Fruit fly (Drosophila melanogaster) whole organism, embryonic: ENCODE measurements around the gene sll.

ENCODE experiments used
- Bgb ChIP-seq: fragments of 200-800 bp; sonication (Bioruptor generic); IDR thresholded peaks from 2 replicates; pipeline ENCODE4 v1.3.6; 2022; ENCODE audit warnings: missing biosample characterization, missing genetic modification characterization; ENCODE audit not compliant: partially characterized antibody
- C15 ChIP-seq: fragments of 200-800 bp; sonication (Bioruptor generic); IDR thresholded peaks from 3 replicates; pipeline ENCODE4 v1.3.6; 2022; ENCODE audit warnings: missing biosample characterization, missing genetic modification characterization
- CG10209 ChIP-seq: fragments of 200-800 bp; sonication (Bioruptor generic); optimal IDR thresholded peaks from 3 replicates; lab custom pipeline; 2017; ENCODE audit warnings: missing biosample characterization, mild to moderate bottlenecking, missing genetic modification characterization, missing genetic modification reagents
- CG11456 ChIP-seq: fragments of 200-800 bp; sonication (Bioruptor generic); IDR thresholded peaks from 3 replicates; pipeline ENCODE4 v1.3.6; 2022; ENCODE audit warnings: missing biosample characterization, missing genetic modification characterization
- CG12104 ChIP-seq: fragments of 200-800 bp; sonication (Bioruptor generic); optimal IDR thresholded peaks from 3 replicates; lab custom pipeline; 2016; ENCODE audit warnings: missing biosample characterization, missing genetic modification characterization
- CG12659 ChIP-seq: fragments of 200-800 bp; sonication (Bioruptor generic); optimal IDR thresholded peaks from 3 replicates; lab custom pipeline; 2017; ENCODE audit warnings: mild to moderate bottlenecking, missing biosample characterization, missing genetic modification reagents, missing genetic modification characterization
- CG12942 ChIP-seq: fragments of 200-800 bp; sonication (Bioruptor generic); optimal IDR thresholded peaks from 3 replicates; lab custom pipeline; 2016; ENCODE audit warnings: missing biosample characterization, missing genetic modification characterization
- CG13296 ChIP-seq: fragments of 200-800 bp; sonication (Bioruptor generic); optimal IDR thresholded peaks from 3 replicates; lab custom pipeline; 2018; ENCODE audit warnings: missing biosample characterization, mild to moderate bottlenecking, missing genetic modification characterization
- CG13894 ChIP-seq: fragments of 200-800 bp; sonication (Bioruptor generic); optimal IDR thresholded peaks from 3 replicates; lab custom pipeline; 2018; ENCODE audit warnings: missing biosample characterization, mild to moderate bottlenecking, missing genetic modification characterization, moderate library complexity
- CG14860 ChIP-seq: fragments of 200-800 bp; sonication (Bioruptor generic); IDR thresholded peaks from 3 replicates; pipeline ENCODE4 v1.3.6; 2022; ENCODE audit warnings: missing biosample characterization, missing genetic modification characterization; ENCODE audit not compliant: partially characterized antibody
- CG18599 ChIP-seq: fragments of 200-800 bp; sonication (Bioruptor generic); optimal IDR thresholded peaks from 3 replicates; lab custom pipeline; 2017; ENCODE audit warnings: missing biosample characterization, missing genetic modification characterization, mild to moderate bottlenecking, moderate library complexity, missing genetic modification reagents
- CG3065 ChIP-seq: fragments of 200-800 bp; sonication (Bioruptor generic); optimal IDR thresholded peaks from 2 replicates; lab custom pipeline; 2016; ENCODE audit warnings: missing biosample characterization, missing genetic modification characterization
- CG32767 ChIP-seq: fragments of 200-800 bp; sonication (Bioruptor generic); IDR thresholded peaks from 2 replicates; pipeline ENCODE4 v1.3.6; 2022; ENCODE audit warnings: missing biosample characterization, missing genetic modification characterization
- CG3407 ChIP-seq: fragments of 200-800 bp; sonication (Bioruptor generic); optimal IDR thresholded peaks from 2 replicates; lab custom pipeline; 2018; ENCODE audit warnings: missing biosample characterization, mild to moderate bottlenecking, missing genetic modification characterization
- CG4707 ChIP-seq: fragments of 200-800 bp; sonication (Bioruptor generic); optimal IDR thresholded peaks from 2 replicates; lab custom pipeline; 2018; ENCODE audit warnings: missing biosample characterization, mild to moderate bottlenecking, missing genetic modification characterization, moderate library complexity
- CG4730 ChIP-seq: fragments of 200-800 bp; sonication (Bioruptor generic); IDR thresholded peaks from 2 replicates; pipeline ENCODE4 v1.3.6; 2022; ENCODE audit warnings: missing biosample characterization, missing genetic modification characterization
- CG7786 ChIP-seq: fragments of 200-800 bp; sonication (Bioruptor generic); optimal IDR thresholded peaks from 2 replicates; lab custom pipeline; 2016; ENCODE audit warnings: missing biosample characterization, missing genetic modification characterization
- CG7963 ChIP-seq: fragments of 200-800 bp; sonication (Bioruptor generic); IDR thresholded peaks from 3 replicates; pipeline ENCODE4 v1.3.6; 2022; ENCODE audit warnings: missing biosample characterization, missing genetic modification characterization; ENCODE audit not compliant: partially characterized antibody
- CG9932 ChIP-seq: fragments of 200-800 bp; sonication (Bioruptor generic); IDR thresholded peaks from 2 replicates; pipeline ENCODE4 v1.3.6; 2022; ENCODE audit warnings: missing biosample characterization, missing genetic modification characterization
- Chrac-16 ChIP-seq: fragments of 200-800 bp; sonication (Bioruptor generic); optimal IDR thresholded peaks from 3 replicates; lab custom pipeline; 2016; ENCODE audit warnings: missing biosample characterization, missing genetic modification characterization
- CoRest ChIP-seq: fragments of 200-800 bp; sonication (Bioruptor generic); optimal IDR thresholded peaks from 3 replicates; lab custom pipeline; 2018; ENCODE audit warnings: missing biosample characterization, mild to moderate bottlenecking, missing genetic modification characterization, moderate library complexity
- Dll ChIP-seq: fragments of 200-800 bp; sonication (Bioruptor generic); IDR thresholded peaks from 4 replicates; pipeline ENCODE4 v1.3.6; 2022; ENCODE audit warnings: missing biosample characterization, missing genetic modification characterization; ENCODE audit not compliant: partially characterized antibody
- H15 ChIP-seq: fragments of 200-800 bp; sonication (Bioruptor generic); IDR thresholded peaks from 3 replicates; pipeline ENCODE4 v1.3.6; 2022; ENCODE audit warnings: missing biosample characterization, missing genetic modification characterization
- Hand ChIP-seq: fragments of 200-800 bp; sonication (Bioruptor generic); optimal IDR thresholded peaks from 2 replicates; lab custom pipeline; 2017; ENCODE audit warnings: mild to moderate bottlenecking, missing biosample characterization, missing genetic modification reagents, missing genetic modification characterization
- Hr39 ChIP-seq: fragments of >200 bp; optimal IDR thresholded peaks from 2 replicates; lab custom pipeline; 2017
- Jarid2 ChIP-seq: fragments of 200-800 bp; sonication (Bioruptor generic); optimal IDR thresholded peaks from 3 replicates; lab custom pipeline; 2017; ENCODE audit warnings: mild to moderate bottlenecking, missing biosample characterization, missing genetic modification reagents, missing genetic modification characterization
- Lhr ChIP-seq: fragments of 200-800 bp; sonication (Bioruptor generic); optimal IDR thresholded peaks from 3 replicates; lab custom pipeline; 2017; ENCODE audit warnings: mild to moderate bottlenecking, missing biosample characterization, missing genetic modification reagents, missing genetic modification characterization
- Lpt ChIP-seq: fragments of >200 bp; optimal IDR thresholded peaks from 2 replicates; lab custom pipeline; 2018; ENCODE audit warnings: missing biosample characterization, missing genetic modification characterization
- Mad ChIP-seq: fragments of 200-800 bp; sonication (Bioruptor generic); optimal IDR thresholded peaks from 2 replicates; lab custom pipeline; 2016; ENCODE audit warnings: missing biosample characterization, missing genetic modification characterization
- NC2α ChIP-seq: fragments of 200-800 bp; sonication (Bioruptor generic); optimal IDR thresholded peaks from 2 replicates; lab custom pipeline; 2016; ENCODE audit warnings: missing biosample characterization, missing genetic modification characterization
- NfI ChIP-seq: fragments of 200-800 bp; sonication (Bioruptor generic); optimal IDR thresholded peaks from 3 replicates; lab custom pipeline; 2018; ENCODE audit warnings: missing biosample characterization, mild to moderate bottlenecking, missing genetic modification characterization, moderate library complexity
- PHDP ChIP-seq: fragments of 200-800 bp; sonication (Bioruptor generic); optimal IDR thresholded peaks from 3 replicates; lab custom pipeline; 2018; ENCODE audit warnings: missing biosample characterization, mild to moderate bottlenecking, missing genetic modification characterization, moderate library complexity
- Sox100B ChIP-seq: fragments of 200-800 bp; sonication (Bioruptor generic); optimal IDR thresholded peaks from 3 replicates; lab custom pipeline; 2018; ENCODE audit warnings: missing biosample characterization, mild to moderate bottlenecking, missing genetic modification characterization
- ara ChIP-seq: fragments of 200-800 bp; sonication (Bioruptor generic); IDR thresholded peaks from 2 replicates; pipeline ENCODE4 v1.3.6; 2022; ENCODE audit warnings: missing biosample characterization, missing genetic modification characterization
- az2 ChIP-seq: fragments of 200-800 bp; sonication (Bioruptor generic); optimal IDR thresholded peaks from 3 replicates; lab custom pipeline; 2016; ENCODE audit warnings: missing biosample characterization, missing genetic modification characterization
- btn ChIP-seq: fragments of 200-800 bp; sonication (Bioruptor generic); optimal IDR thresholded peaks from 2 replicates; lab custom pipeline; 2016; ENCODE audit warnings: missing biosample characterization, missing genetic modification characterization
- dysf ChIP-seq: fragments of 200-800 bp; sonication (Bioruptor generic); IDR thresholded peaks from 3 replicates; pipeline ENCODE4 v1.3.6; 2022; ENCODE audit warnings: missing biosample characterization, missing genetic modification characterization
- exex ChIP-seq: fragments of 200-800 bp; sonication (Bioruptor generic); optimal IDR thresholded peaks from 4 replicates; lab custom pipeline; 2018; ENCODE audit warnings: missing biosample characterization, mild to moderate bottlenecking, missing genetic modification characterization, moderate library complexity
- grau ChIP-seq: fragments of 200-800 bp; optimal IDR thresholded peaks from 3 replicates; lab custom pipeline; 2019; ENCODE audit warnings: missing biosample characterization, mild to moderate bottlenecking, missing genetic modification characterization, moderate library complexity
- grn ChIP-seq: fragments of 200-800 bp; sonication (Bioruptor generic); optimal IDR thresholded peaks from 3 replicates; lab custom pipeline; 2017; ENCODE audit warnings: missing biosample characterization, missing genetic modification characterization
- hth ChIP-seq: fragments of >200 bp; optimal IDR thresholded peaks from 2 replicates; lab custom pipeline; 2017; ENCODE audit warnings: inconsistent platforms
- mld ChIP-seq: fragments of 200-800 bp; sonication (Bioruptor generic); IDR thresholded peaks from 3 replicates; pipeline ENCODE4 v1.3.6; 2022; ENCODE audit warnings: missing biosample characterization, missing genetic modification characterization; ENCODE audit not compliant: partially characterized antibody
- nmo ChIP-seq: fragments of 200-800 bp; sonication (Bioruptor generic); optimal IDR thresholded peaks from 2 replicates; lab custom pipeline; 2018; ENCODE audit warnings: missing biosample characterization, mild to moderate bottlenecking, missing genetic modification characterization, moderate library complexity
- org-1 ChIP-seq: fragments of 200-800 bp; sonication (Bioruptor generic); optimal IDR thresholded peaks from 2 replicates; lab custom pipeline; 2017; ENCODE audit warnings: missing biosample characterization, missing genetic modification characterization
- pb ChIP-seq: fragments of 200-800 bp; sonication (Bioruptor generic); optimal IDR thresholded peaks from 3 replicates; lab custom pipeline; 2016; ENCODE audit warnings: missing biosample characterization, missing genetic modification characterization
- pho ChIP-seq: fragments of 200-800 bp; sonication (Bioruptor generic); optimal IDR thresholded peaks from 2 replicates; lab custom pipeline; 2016; ENCODE audit warnings: missing biosample characterization, missing genetic modification characterization
- pros ChIP-seq: fragments of 200-800 bp; sonication (Bioruptor generic); optimal IDR thresholded peaks from 3 replicates; lab custom pipeline; 2019; ENCODE audit warnings: missing biosample characterization, mild to moderate bottlenecking, missing genetic modification characterization, moderate library complexity
- ranshi ChIP-seq: fragments of 200-800 bp; sonication (Bioruptor generic); IDR thresholded peaks from 2 replicates; pipeline ENCODE4 v1.3.6; 2022; ENCODE audit warnings: missing biosample characterization, missing genetic modification characterization
- usp ChIP-seq: fragments of >200 bp; optimal IDR thresholded peaks from 2 replicates; lab custom pipeline; 2017; ENCODE audit warnings: missing biosample characterization, missing genetic modification characterization
- vnd ChIP-seq: fragments of 200-800 bp; sonication (Bioruptor generic); IDR thresholded peaks from 3 replicates; pipeline ENCODE4 v1.3.6; 2022; ENCODE audit warnings: missing biosample characterization, missing genetic modification characterization; ENCODE audit not compliant: partially characterized antibody
- wdn ChIP-seq: fragments of 200-800 bp; sonication (Bioruptor generic); IDR thresholded peaks from 2 replicates; pipeline ENCODE4 v1.3.6; 2022; ENCODE audit warnings: missing biosample characterization, missing genetic modification characterization

Gene sll

DNA sequence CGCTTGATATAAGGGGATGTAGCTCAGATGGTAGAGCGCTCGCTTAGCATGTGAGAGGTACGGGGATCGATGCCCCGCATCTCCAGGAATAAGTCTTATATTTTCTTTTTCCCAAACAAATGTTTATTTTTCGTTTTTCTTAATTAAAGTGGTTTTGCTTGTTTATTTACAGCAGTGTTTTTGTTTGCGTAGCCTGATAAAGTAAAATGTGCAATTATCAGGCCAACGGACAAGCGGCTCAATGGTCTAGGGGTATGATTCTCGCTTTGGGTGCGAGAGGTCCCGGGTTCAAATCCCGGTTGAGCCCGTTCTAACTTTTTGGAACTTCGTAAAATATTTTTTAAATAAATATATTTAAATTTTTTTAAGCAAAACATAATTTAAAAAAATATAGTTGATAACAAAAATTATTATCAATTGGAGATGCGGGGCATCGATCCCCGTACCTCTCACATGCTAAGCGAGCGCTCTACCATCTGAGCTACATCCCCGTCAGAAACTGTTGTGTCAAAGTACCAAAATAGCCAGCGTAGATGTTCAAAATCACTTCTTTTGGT is 13.9 kb downstream of the sll start (continued):
- TF ChIP-seq dysf (GFP tag; lab: Robert Waterston, UW), result no peak
- peak; percentile 86 for TF ChIP-seq Bgb
- TF ChIP-seq Jarid2, result no peak
- no peak for TF ChIP-seq usp (GFP tag; lab: Kevin White, UChicago)
- TF ChIP-seq CG7786 (GFP tag; lab: Kevin White, UChicago), result no peak
- no peak for TF ChIP-seq NC2α (GFP tag; lab: Kevin White, UChicago)
- no peak for TF ChIP-seq org-1 (GFP tag; lab: Kevin White, UChicago)
- TF ChIP-seq C15, result no peak
- TF ChIP-seq Hr39 (lab: Kevin White, UChicago), result no peak
- no peak for TF ChIP-seq CG4730 (GFP tag; lab: Robert Waterston, UW)
- peak; percentile 23 for TF ChIP-seq CG13894 (tag; lab: Kevin White, UChicago)
- TF ChIP-seq CG10209 (GFP tag; lab: Kevin White, UChicago), result no peak
- peak; percentile 89 for TF ChIP-seq CG14860 (GFP tag; lab: Robert Waterston, UW)
- TF ChIP-seq NfI (GFP tag; lab: Kevin White, UChicago), result no peak
- no peak for TF ChIP-seq CG3407 (GFP tag; lab: Kevin White, UChicago)
- no peak for TF ChIP-seq grn (GFP tag; lab: Kevin White, UChicago)
- no peak for TF ChIP-seq CG12104
- no peak for TF ChIP-seq Chrac-16 (GFP tag; lab: Kevin White, UChicago)
- TF ChIP-seq exex (tag; lab: Kevin White, UChicago), result peak; percentile 45
- TF ChIP-seq mld (GFP tag; lab: Robert Waterston, UW), result peak; percentile 94
- no peak for TF ChIP-seq CG18599 (GFP tag; lab: Kevin White, UChicago)
- TF ChIP-seq CG12942, result no peak
- no peak for TF ChIP-seq CG11456 (GFP tag; lab: Robert Waterston, UW)
- no peak for TF ChIP-seq ara (GFP tag; lab: Robert Waterston, UW)
- TF ChIP-seq grau (tag; lab: Kevin White, UChicago), result peak; percentile 9
- no peak for TF ChIP-seq nmo (GFP tag; lab: Kevin White, UChicago)
- TF ChIP-seq Sox100B (GFP tag; lab: Kevin White, UChicago), result no peak
- TF ChIP-seq CG12659 (GFP tag; lab: Kevin White, UChicago), result no peak
- TF ChIP-seq PHDP (tag; lab: Kevin White, UChicago), result peak; percentile 19
- peak; percentile 82 for TF ChIP-seq vnd (GFP tag; lab: Robert Waterston, UW)
- TF ChIP-seq pho, result no peak
- TF ChIP-seq pros (GFP tag; lab: Kevin White, UChicago), result no peak
- TF ChIP-seq pb, result no peak
- no peak for TF ChIP-seq CG3065 (GFP tag; lab: Kevin White, UChicago)
- TF ChIP-seq CG13296 (GFP tag; lab: Kevin White, UChicago), result peak; percentile 46
- TF ChIP-seq Lpt (GFP tag; lab: Kevin White, UChicago), result no peak
- TF ChIP-seq CG9932 (GFP tag; lab: Robert Waterston, UW), result no peak
- TF ChIP-seq ranshi (GFP tag; lab: Robert Waterston, UW), result no peak
- TF ChIP-seq hth (lab: Kevin White, UChicago), result no peak
- TF ChIP-seq CG4707 (GFP tag; lab: Kevin White, UChicago), result no peak
- TF ChIP-seq Lhr (GFP tag; lab: Kevin White, UChicago), result no peak
- TF ChIP-seq H15 (GFP tag; lab: Robert Waterston, UW), result no peak
- TF ChIP-seq Dll, result peak; percentile 72; the same call in 3 of the 4 replicates
- TF ChIP-seq wdn, result no peak
- peak; percentile 85 for TF ChIP-seq CG7963 (GFP tag; lab: Robert Waterston, UW)
- no peak for TF ChIP-seq Mad (GFP tag; lab: Kevin White, UChicago)
- no peak for TF ChIP-seq Hand (GFP tag; lab: Kevin White, UChicago)
- no peak for TF ChIP-seq az2 (GFP tag; lab: Kevin White, UChicago)
- no peak for TF ChIP-seq CoRest
- TF ChIP-seq CG32767 (GFP tag; lab: Robert Waterston, UW), result no peak
- TF ChIP-seq btn (GFP tag; lab: Kevin White, UChicago), result no peak
